Fruit fly (Drosophila melanogaster): ENCODE data around the gene TBC1d7.

TBC1d7 gene

dm6 chr3R:24148838-24149237, 12.7 kb upstream of the TBC1d7 start, which contains the start of gene Slimp:
Slimp (minus strand) TSS chr3R:24148967.
- TF ChIP-seq Ets98B (GFP tag; IDR thresholded peaks at IDR 0.05) (no peak), CG14655 (GFP tag; optimal IDR thresholded peaks at IDR 0.05) (no peak), CG12605 (GFP tag; IDR thresholded peaks at IDR 0.05) (no peak), Snoo (tag; optimal IDR thresholded peaks at IDR 0.05) (no peak), CG9948 (tag; optimal IDR thresholded peaks at IDR 0.05) (no peak), Pif1B (GFP tag; optimal IDR thresholded peaks at IDR 0.05) (peak; percentile 2), CG34367 (tag; optimal IDR thresholded peaks at IDR 0.05) (no peak), D1 (tag; optimal IDR thresholded peaks at IDR 0.05) (no peak), Pif1A (GFP tag; optimal IDR thresholded peaks at IDR 0.05) (peak; percentile 47), CG8159 (tag; optimal IDR thresholded peaks at IDR 0.05) (no peak), CG13204 (GFP tag; optimal IDR thresholded peaks at IDR 0.05) (no peak), CG32121 (GFP tag; IDR thresholded peaks at IDR 0.05) (0 out of 2 replicates have a peak, but pooled peaks have one; percentile 19), fd96Ca (GFP tag; IDR thresholded peaks at IDR 0.05) (no peak), gl (tag; optimal IDR thresholded peaks at IDR 0.05) (no peak), EcR (GFP tag; optimal IDR thresholded peaks at IDR 0.05) (no peak)

- TF ChIP-seq CG12605 (GFP tag; IDR thresholded peaks at IDR 0.05) (no peak), Pif1B (GFP tag; optimal IDR thresholded peaks at IDR 0.05) (no peak), CG8301 (tag; optimal IDR thresholded peaks at IDR 0.05) (no peak), D1 (tag; optimal IDR thresholded peaks at IDR 0.05) (no peak), CG8159 (tag; optimal IDR thresholded peaks at IDR 0.05) (no peak), Pif1A (GFP tag; optimal IDR thresholded peaks at IDR 0.05) (no peak), CG17806 (tag; optimal IDR thresholded peaks at IDR 0.05) (no peak), CG13204 (GFP tag; optimal IDR thresholded peaks at IDR 0.05) (no peak), EcR (GFP tag; optimal IDR thresholded peaks at IDR 0.05) (no peak), CG15710 (tag; optimal IDR thresholded peaks at IDR 0.05) (no peak), CG4496 (GFP tag; IDR thresholded peaks at IDR 0.05) (no peak), CG9948 (tag; optimal IDR thresholded peaks at IDR 0.05) (no peak), CG34367 (tag; optimal IDR thresholded peaks at IDR 0.05) (no peak), Ets98B (GFP tag; IDR thresholded peaks at IDR 0.05) (no peak), CG32121 (GFP tag; IDR thresholded peaks at IDR 0.05) (no peak), CG14655 (GFP tag; optimal IDR thresholded peaks at IDR 0.05) (no peak)
These were observed 11.4 kb upstream of the TBC1d7 start, which contains the start of gene p38c for dm6 chr3R:24150103-24150502. p38c (minus strand) TSS chr3R:24150203.

DNA sequence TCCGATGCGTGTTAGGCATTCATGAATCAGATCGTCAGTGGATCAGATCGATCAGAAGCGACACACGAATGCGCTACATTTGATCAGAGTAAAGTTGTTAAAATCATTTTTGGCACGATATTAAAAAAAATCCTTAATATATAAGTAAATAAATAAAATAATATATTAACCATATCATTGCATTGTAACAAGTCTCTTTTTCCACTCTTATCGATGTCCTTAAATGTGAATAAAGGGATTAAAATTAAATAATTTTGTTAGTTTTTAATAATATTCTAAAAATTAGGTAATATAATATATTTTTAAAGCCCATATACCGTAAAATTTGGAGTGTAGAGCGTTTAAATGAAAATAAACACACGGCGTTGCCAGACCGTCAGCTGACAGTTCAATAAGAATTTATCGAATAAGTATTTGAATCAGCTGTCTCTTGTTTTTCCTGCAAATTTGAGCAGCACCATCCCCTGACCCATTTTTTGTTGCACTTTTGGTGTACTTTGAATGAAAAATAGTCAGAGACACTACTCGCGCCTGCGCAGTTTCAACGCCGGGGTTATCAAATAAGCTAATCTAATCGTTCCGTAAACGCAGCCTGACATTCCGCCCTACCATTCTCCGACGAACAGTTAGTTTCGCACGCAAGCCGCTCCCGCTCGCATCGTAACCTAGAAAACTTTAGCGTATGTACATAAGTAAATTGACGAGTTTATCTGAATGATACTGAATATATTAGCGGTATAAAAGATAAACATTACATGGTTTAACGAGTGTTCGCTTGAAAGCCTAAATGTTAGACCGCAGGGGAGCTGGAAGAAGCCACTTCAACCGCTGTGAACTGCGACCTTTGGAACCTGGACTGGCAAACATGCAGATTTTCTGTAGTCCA, 9.4 kb upstream of the TBC1d7 start, which contains the start of the genes p38a and CG6178:
p38a (minus strand) TSS at position 398 of the 886 bp plus-strand sequence.
CG6178 (plus strand) TSS at position 424 of the 886 bp plus-strand sequence.
- TF ChIP-seq CG4496 (GFP tag; IDR thresholded peaks at IDR 0.05) (peak; percentile 97), CG15710 (tag; optimal IDR thresholded peaks at IDR 0.05) (peak; percentile 99), EcR (GFP tag; optimal IDR thresholded peaks at IDR 0.05) (peak; percentile 63), CG8159 (tag; optimal IDR thresholded peaks at IDR 0.05) (peak; percentile 99), CG8301 (tag; optimal IDR thresholded peaks at IDR 0.05) (peak; percentile 98), D1 (tag; optimal IDR thresholded peaks at IDR 0.05) (no peak), CG10348 (GFP tag; IDR thresholded peaks at IDR 0.05) (peak; percentile 91), CG14655 (GFP tag; optimal IDR thresholded peaks at IDR 0.05) (peak; percentile 99), Ets98B (GFP tag; IDR thresholded peaks at IDR 0.05) (peak; percentile 97), Pif1B (GFP tag; optimal IDR thresholded peaks at IDR 0.05) (peak; percentile 97), CG34367 (tag; optimal IDR thresholded peaks at IDR 0.05) (peak; percentile 94), Snoo (tag; optimal IDR thresholded peaks at IDR 0.05) (peak; percentile 98), fd96Ca (GFP tag; IDR thresholded peaks at IDR 0.05) (peak; percentile 95), CG17806 (tag; optimal IDR thresholded peaks at IDR 0.05) (peak; percentile 98), rn (GFP tag; IDR thresholded peaks at IDR 0.05) (peak; percentile 97), CG12605 (GFP tag; IDR thresholded peaks at IDR 0.05) (peak; percentile 89), gl (tag; optimal IDR thresholded peaks at IDR 0.05) (peak; percentile 74), CG13204 (GFP tag; optimal IDR thresholded peaks at IDR 0.05) (peak; percentile 89), CG9948 (tag; optimal IDR thresholded peaks at IDR 0.05) (peak; percentile 99), Pif1A (GFP tag; optimal IDR thresholded peaks at IDR 0.05) (peak; percentile 91), CG32121 (GFP tag; IDR thresholded peaks at IDR 0.05) (peak; percentile 98)

DNA sequence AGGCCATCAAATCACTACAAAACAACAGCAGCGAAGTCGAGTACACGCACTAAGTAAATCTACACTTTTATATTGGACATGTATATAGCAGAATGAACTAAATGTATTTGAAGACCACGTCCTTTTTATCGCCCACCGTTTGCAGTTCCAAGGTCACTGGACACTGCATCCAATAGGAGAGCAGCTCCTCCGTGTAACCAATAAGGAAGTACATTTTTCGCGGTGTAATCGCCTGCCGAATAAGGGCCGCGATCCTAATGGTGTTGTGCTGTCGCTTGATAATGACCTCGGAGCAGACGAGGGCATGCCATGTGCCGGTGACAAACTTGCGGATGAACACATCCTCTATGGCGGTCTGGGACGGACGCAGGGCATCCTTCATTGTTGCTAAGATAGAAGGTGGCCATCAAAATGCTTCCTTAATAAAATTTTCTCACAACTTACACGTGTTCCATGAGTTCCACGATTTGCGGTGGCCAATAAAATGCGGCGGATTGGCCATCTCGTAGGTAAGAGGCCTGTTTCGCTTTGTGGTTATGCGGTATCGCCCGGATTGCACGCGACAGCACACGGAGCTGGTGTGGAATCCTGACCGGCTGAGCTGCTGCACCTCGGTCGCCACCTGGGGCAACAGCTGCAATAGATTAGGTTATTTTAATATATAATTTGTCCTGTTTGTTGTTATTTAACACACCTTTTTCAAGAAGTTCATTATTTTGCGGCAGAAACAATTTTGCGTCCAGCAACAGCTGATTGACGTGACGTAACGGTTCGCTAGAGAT, 1.4 kb downstream of the TBC1d7 start, which contains the start of gene mRpS24:
mRpS24 (minus strand) TSS at position 772 of the 782 bp plus-strand sequence.
- no peak for TF ChIP-seq gl (tag; optimal IDR thresholded peaks at IDR 0.05)
- no peak for TF ChIP-seq CG32121 (GFP tag; IDR thresholded peaks at IDR 0.05)
- TF ChIP-seq CG17806 (tag; optimal IDR thresholded peaks at IDR 0.05) = no peak
- no peak for TF ChIP-seq CG8301 (tag; optimal IDR thresholded peaks at IDR 0.05)
- no peak for TF ChIP-seq fd96Ca (GFP tag; IDR thresholded peaks at IDR 0.05)
- no peak for TF ChIP-seq CG34367 (tag; optimal IDR thresholded peaks at IDR 0.05)
- TF ChIP-seq rn (GFP tag; IDR thresholded peaks at IDR 0.05) = no peak
- TF ChIP-seq EcR (GFP tag; optimal IDR thresholded peaks at IDR 0.05) = no peak

dm6 chr3R:24163556-24164022, 2.1 kb downstream of the TBC1d7 start, which contains the start of gene Apc2:
Apc2 (plus strand) TSS chr3R:24163966.
- TF ChIP-seq CG8301 (tag; optimal IDR thresholded peaks at IDR 0.05) = peak; percentile 46
- peak; percentile 10 for TF ChIP-seq CG9948 (tag; optimal IDR thresholded peaks at IDR 0.05)
- no peak for TF ChIP-seq CG10348 (GFP tag; IDR thresholded peaks at IDR 0.05)
- TF ChIP-seq CG4496 (GFP tag; IDR thresholded peaks at IDR 0.05) = peak; percentile 63; the same call in 1 of the 3 replicates
- TF ChIP-seq CG8159 (tag; optimal IDR thresholded peaks at IDR 0.05) = peak; percentile 60
- TF ChIP-seq EcR (GFP tag; optimal IDR thresholded peaks at IDR 0.05) = peak; percentile 3
- TF ChIP-seq CG12605 (GFP tag; IDR thresholded peaks at IDR 0.05) = peak; percentile 51; the same call in 1 of the 2 replicates
- peak; percentile 66 for TF ChIP-seq CG32121 (GFP tag; IDR thresholded peaks at IDR 0.05)
- TF ChIP-seq Pif1B (GFP tag; optimal IDR thresholded peaks at IDR 0.05) = no peak
- TF ChIP-seq Pif1A (GFP tag; optimal IDR thresholded peaks at IDR 0.05) = no peak
- no peak for TF ChIP-seq CG13204 (GFP tag; optimal IDR thresholded peaks at IDR 0.05)
- TF ChIP-seq Ets98B (GFP tag; IDR thresholded peaks at IDR 0.05) = peak; percentile 56
- peak; percentile 48 for TF ChIP-seq Snoo (tag; optimal IDR thresholded peaks at IDR 0.05)
- TF ChIP-seq CG17806 (tag; optimal IDR thresholded peaks at IDR 0.05) = peak; percentile 22
- TF ChIP-seq CG34367 (tag; optimal IDR thresholded peaks at IDR 0.05) = peak; percentile 18
- peak; percentile 49 for TF ChIP-seq CG15710 (tag; optimal IDR thresholded peaks at IDR 0.05)

Data from whole organism, pupa.